Worm (Caenorhabditis elegans) whole organism, late embryonic: Measurements from ENCODE around the gene osta-1.

Experiments used
- C38D4.7 ChIP-seq: fragments of 200-800 bp; sonication (Bioruptor generic); optimal IDR thresholded peaks from 2 replicates; lab custom pipeline; 2018; ENCODE audit warnings: mild to moderate bottlenecking, missing genetic modification characterization, moderate library complexity, missing compliant biosample characterization
- ama-1 ChIP-seq: fragments of 150-350 bp; optimal IDR thresholded peaks from 2 replicates; lab custom pipeline; 2014
- ceh-30 ChIP-seq: fragments of 150-350 bp; optimal IDR thresholded peaks from 2 replicates; lab custom pipeline; 2014; ENCODE audit warnings: missing biosample characterization, missing genetic modification characterization
- dmd-4 ChIP-seq: sonication (generic microtip); optimal IDR thresholded peaks from 2 replicates; lab custom pipeline; 2016; ENCODE audit warnings: borderline replicate concordance, missing genetic modification characterization, missing compliant biosample characterization
- ets-4 ChIP-seq: sonication (generic microtip); optimal IDR thresholded peaks from 2 replicates; lab custom pipeline; 2016; ENCODE audit warnings: missing genetic modification characterization, missing compliant biosample characterization
- fkh-10 ChIP-seq: fragments of 150-350 bp; optimal IDR thresholded peaks from 2 replicates; lab custom pipeline; 2014; ENCODE audit warnings: missing biosample characterization, missing genetic modification reagents, missing genetic modification characterization
- hlh-13 ChIP-seq: fragments of 200-800 bp; sonication (Bioruptor generic); optimal IDR thresholded peaks from 2 replicates; lab custom pipeline; 2018; ENCODE audit warnings: mild to moderate bottlenecking, missing genetic modification characterization, missing compliant biosample characterization
- nfya-1 ChIP-seq: sonication (generic microtip); optimal IDR thresholded peaks from 2 replicates; lab custom pipeline; 2017; ENCODE audit warnings: missing genetic modification characterization, mild to moderate bottlenecking, missing compliant biosample characterization, antibody characterized with exemption, moderate library complexity
- nhr-11 ChIP-seq: fragments of 150-350 bp; optimal IDR thresholded peaks from 2 replicates; lab custom pipeline; 2014; ENCODE audit warnings: missing biosample characterization, missing genetic modification characterization
- unc-55 ChIP-seq: sonication (generic microtip); optimal IDR thresholded peaks from 2 replicates; lab custom pipeline; 2017; ENCODE audit warnings: missing biosample characterization, missing genetic modification reagents, missing genetic modification characterization
- unc-86 ChIP-seq: sonication (generic microtip); optimal IDR thresholded peaks from 2 replicates; lab custom pipeline; 2016; ENCODE audit warnings: missing genetic modification characterization, missing compliant biosample characterization
- zip-5 ChIP-seq: sonication (generic microtip); optimal IDR thresholded peaks from 2 replicates; lab custom pipeline; 2016; ENCODE audit warnings: missing genetic modification characterization, missing compliant biosample characterization

DNA sequence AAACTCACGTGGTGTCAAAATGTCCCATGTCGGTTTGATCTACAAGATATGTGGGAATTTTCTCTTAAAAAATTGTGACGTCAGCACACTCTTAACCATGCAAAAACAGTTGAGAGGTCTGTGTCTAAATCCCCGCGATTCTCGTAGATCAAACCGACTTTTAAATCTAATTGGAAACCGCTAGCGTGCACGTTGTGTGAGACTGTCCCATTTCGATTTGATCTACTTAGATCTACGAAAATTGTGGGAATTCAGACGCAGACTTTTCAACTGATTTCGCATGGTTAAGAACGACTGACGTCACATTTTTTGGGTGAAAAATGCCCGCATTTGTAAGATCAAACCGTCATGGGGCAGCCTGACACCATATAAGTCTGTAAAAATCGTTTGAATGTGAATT, 51.4 kb downstream of the osta-1 start:
- TF ChIP-seq ama-1 (lab: Kevin White, UChicago), result no peak
- TF ChIP-seq unc-55 (GFP tag; lab: Kevin White, UChicago), result no peak
- TF ChIP-seq nfya-1 (tag; lab: Kevin White, UChicago), result no peak
- TF ChIP-seq C38D4.7 (GFP tag; lab: Kevin White, UChicago), result no peak
- no peak for TF ChIP-seq fkh-10 (GFP tag; lab: Kevin White, UChicago)
- TF ChIP-seq zip-5 (tag; lab: Kevin White, UChicago), result no peak
- TF ChIP-seq hlh-13, result no peak
- no peak for TF ChIP-seq dmd-4 (tag; lab: Kevin White, UChicago)
- no peak for TF ChIP-seq ceh-30 (tag; lab: Kevin White, UChicago)
- TF ChIP-seq ets-4 (tag; lab: Kevin White, UChicago), result no peak
- TF ChIP-seq nhr-11 (tag; lab: Kevin White, UChicago), result no peak
- no peak for TF ChIP-seq unc-86
